Worm (Caenorhabditis elegans) whole organism, late embryonic: ENCODE data around the gene snt-1.

ENCODE experiments used
- ceh-14 ChIP-seq: sonication (generic microtip); optimal IDR thresholded peaks from 2 replicates; lab custom pipeline; 2016; ENCODE audit warnings: missing genotype, missing genetic modification characterization, missing compliant biosample characterization
- ceh-9 ChIP-seq: sonication (generic microtip); optimal IDR thresholded peaks from 2 replicates; lab custom pipeline; 2016; ENCODE audit warnings: mild to moderate bottlenecking, missing genetic modification characterization, inconsistent platforms, missing compliant biosample characterization
- pqm-1 ChIP-seq: sonication (generic microtip); optimal IDR thresholded peaks from 2 replicates; lab custom pipeline; 2016; ENCODE audit warnings: missing genetic modification characterization, missing compliant biosample characterization

DNA sequence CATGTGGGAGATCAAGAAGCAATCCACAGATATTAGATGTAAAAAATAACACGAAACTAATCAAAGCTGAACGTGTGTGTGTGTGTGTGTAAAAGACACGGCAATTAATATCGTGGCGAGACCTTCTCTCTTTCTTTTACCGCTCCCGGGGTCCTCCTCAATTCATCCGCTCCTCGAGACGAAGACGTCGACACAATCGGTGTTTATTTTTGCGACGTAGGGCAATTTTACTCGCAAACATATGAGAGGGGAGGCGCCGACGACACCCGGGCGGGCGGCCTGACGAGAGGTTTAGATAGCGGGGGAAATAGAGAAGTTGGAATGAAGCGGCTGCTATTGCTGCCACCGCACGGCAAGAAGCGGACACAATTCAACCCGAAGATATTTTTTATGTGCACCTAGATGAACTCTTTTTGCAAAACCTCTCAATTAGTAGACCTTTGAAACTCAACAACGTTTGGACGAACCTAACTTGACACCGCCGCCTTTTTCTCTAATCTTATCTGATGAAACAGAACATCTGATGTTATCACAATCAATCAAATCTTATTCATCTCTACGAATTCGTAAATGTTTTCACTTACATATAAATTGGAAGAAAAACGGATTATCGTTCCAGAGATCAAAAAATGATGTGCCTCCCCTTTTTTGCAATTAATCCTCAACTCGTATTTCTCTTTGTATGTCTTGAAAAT is 22.1 kb downstream of the snt-1 start:
- no peak for TF ChIP-seq ceh-9 (tag; lab: Kevin White, UChicago)
- peak; percentile 13 for TF ChIP-seq ceh-14
- TF ChIP-seq pqm-1 (tag; lab: Kevin White, UChicago), result no peak
